Fruit fly (Drosophila melanogaster) S2 (cell line): ENCODE data around the gene Nf-YA.

Experiments
- CG8478 ChIP-seq: fragments of >200 bp; optimal IDR thresholded peaks from 2 replicates; lab custom pipeline; 2018
- CTCF ChIP-seq, 2 experiments: fragments of >200 bp; optimal IDR thresholded peaks; 2 replicates each; lab custom pipeline; 2018

The Nf-YA gene

DNA sequence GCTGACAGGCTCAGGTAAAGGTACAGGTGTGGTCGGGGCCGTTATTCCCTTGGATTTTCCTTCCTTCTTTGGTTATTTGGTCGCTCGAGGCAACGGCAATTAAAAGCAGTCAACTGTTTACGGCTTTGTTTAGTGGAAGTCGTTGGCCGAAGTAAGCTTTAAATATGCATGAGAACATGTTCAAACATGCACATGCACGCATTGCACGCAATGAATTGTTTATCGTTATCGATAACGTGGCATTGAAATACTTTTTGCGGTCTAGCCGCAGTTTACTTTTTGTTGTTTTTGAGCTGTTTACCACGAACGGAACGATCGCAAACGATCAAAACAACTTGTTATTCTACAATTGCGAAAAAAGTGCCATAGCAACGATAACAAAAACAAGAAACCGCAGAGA lies 20.4 kb downstream of the Nf-YA start:
- no peak for TF ChIP-seq CG8478
- no peak for TF ChIP-seq CTCF (optimal IDR thresholded peaks at IDR 0.05; lab: Kevin White, UChicago)

DNA sequence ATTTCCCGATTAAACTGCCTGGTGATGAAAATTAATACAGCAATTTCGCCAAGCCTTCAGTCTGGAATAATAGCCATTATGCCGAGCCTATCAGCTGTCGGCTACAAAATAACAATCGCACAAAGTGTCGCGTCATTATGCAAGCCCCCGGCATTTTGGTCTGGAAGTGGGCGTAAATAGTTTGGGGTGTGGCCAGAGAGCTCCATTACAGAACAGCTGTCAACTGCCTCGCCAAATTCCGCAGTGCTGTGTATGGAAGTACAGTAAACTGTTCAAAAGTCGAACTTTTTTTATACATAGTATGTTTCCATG lies 21.3 kb downstream of the Nf-YA start:
- TF ChIP-seq CTCF (optimal IDR thresholded peaks at IDR 0.05; lab: Kevin White, UChicago) (no peak), CG8478 (no peak)

DNA sequence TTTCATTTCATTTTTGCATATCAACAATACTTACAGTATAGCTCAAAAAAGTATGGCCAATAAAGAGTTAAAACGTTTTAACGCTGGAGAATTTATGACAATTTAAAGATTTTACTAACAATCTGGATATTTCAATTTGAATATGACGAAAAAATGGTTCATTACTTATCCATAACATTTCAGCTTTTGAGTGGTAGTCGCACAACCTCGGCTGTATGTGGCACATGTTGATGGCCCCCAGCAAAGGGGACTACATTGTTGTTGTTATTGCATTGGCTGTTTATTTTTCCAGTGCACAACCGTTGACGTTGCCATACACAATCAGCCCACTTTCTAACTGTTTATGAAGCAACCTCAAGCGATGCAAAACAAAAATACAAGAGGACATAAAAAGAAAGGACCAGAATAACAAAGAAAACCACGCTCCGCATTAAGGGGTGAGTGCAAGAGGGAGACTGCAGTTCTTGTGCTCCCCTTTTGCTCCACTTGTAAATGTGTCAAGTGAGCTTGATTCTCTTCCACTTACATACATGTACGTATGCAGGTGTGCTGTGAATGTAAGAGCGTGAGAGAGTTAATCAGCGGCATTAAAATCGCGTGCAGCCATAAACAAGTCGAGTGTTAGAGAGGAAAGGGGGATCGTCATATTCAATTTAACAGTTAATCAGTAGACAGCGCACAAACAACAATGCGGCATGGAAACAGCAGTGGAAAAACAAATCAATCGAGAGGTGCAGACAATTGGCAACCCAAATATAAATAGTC lies 21.8 kb downstream of the Nf-YA start:
- no peak for TF ChIP-seq CG8478
- no peak for TF ChIP-seq CTCF (optimal IDR thresholded peaks at IDR 0.05; lab: Kevin White, UChicago)

DNA sequence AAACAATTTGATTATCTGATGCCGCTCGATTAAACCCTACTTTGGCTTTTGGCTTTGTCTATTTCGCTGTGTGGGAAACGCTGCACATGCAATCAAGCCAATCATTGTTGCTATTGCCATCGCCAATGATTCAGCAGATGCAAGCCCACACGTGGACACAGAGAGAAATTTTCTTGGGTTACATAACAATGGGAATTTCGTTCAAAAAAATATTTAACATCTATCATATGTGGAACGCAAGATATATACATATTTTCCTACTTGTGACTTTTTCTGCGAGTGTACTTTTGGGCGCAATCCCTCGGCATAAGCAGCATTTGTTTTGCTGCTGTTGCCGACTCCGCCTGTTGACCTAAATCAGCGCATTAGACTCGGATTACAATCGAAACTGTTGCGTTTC lies 22.7 kb downstream of the Nf-YA start:
- TF ChIP-seq CTCF (optimal IDR thresholded peaks at IDR 0.05; lab: Kevin White, UChicago) (no peak), CG8478 (no peak)

DNA sequence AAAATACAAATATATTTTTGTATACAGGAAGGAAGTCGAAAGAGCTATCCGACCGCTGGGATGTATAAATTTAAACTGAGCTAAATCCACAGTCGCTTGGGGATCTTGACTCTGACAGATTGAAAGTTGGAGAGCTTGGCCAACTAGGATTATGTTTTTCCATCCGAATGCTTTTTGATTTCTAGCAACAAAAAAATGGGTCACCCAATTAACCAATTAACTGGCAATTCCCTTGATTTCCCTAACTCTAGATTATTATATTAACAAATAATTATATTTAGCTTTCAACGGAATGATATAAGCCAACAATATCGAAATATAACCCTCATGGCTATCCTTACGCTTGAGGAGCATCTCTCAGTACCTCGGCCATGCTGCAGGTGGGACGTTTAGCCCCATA lies 24.8 kb downstream of the Nf-YA start, which contains the start of gene CG3982:
Gene CG3982, minus strand, starts transcription at position 101 of the 400 bp plus-strand sequence.
- TF ChIP-seq CG8478, result no peak

DNA sequence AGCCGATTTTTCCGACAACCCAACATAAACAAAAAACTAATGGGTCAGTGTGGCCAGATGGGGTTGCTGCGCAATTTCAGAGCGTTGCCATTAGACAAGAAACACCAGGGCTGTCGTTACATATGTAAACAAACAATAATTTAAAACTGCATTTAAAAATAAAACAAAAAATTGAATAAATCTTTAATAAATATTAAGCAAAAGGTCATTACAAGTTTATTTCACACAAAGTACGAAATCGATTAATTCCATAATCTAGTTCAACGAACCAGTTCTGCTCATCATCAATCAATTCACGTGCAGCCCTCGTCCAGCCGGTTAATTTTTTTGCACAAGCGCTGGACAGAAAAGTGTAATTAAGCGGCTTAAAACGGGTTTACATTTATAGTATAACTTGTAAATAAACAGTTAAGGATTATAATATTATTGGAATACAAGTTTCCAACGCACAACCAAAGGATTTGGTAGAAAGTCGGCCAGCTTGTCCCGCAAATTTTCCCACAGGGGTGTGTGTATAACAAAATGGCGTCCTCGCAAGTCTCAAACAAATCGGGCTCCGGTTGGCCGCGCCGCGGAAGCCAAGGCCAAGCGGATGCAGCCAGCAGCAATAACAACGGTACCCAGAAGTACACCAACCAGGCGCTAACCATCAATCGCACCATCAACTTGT lies 31.2 kb downstream of the Nf-YA start, which contains the start of the genes CG4022 and Cpsf5:
Gene CG4022, minus strand, starts transcription at position 79 of the 670 bp plus-strand sequence.
Gene Cpsf5, plus strand, starts transcription at position 285 of the 670 bp plus-strand sequence.
- TF ChIP-seq CG8478 (no peak), CTCF (optimal IDR thresholded peaks at IDR 0.05; lab: Kevin White, UChicago) (no peak)

DNA sequence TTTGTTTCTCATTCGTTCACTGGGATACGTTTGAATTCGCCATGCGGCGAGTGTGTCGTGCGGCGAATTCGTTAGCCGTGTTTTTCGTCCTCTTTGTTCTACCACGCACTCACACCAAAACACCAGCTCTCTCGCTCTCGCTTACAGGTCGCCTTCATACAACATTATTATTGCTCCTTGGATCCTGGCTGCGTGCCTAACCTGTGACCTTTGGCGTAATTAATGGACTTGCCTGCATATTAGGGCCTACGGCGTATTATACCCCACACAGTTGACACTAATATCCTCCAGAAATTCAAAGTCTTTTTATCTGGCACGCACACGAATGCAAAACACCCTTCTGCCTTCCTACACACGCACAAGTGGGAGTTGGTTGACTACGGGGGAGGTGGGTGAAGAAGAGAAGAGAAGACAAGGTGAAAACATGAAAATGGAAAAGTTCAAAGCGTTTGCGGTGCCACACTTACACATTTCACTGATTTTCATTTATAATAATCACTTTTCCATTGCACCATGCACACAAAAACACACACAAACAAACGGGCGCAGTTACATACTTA lies 32.0 kb downstream of the Nf-YA start:
- TF ChIP-seq CTCF (optimal IDR thresholded peaks at IDR 0.05; lab: Kevin White, UChicago) (no peak), CG8478 (no peak)

DNA sequence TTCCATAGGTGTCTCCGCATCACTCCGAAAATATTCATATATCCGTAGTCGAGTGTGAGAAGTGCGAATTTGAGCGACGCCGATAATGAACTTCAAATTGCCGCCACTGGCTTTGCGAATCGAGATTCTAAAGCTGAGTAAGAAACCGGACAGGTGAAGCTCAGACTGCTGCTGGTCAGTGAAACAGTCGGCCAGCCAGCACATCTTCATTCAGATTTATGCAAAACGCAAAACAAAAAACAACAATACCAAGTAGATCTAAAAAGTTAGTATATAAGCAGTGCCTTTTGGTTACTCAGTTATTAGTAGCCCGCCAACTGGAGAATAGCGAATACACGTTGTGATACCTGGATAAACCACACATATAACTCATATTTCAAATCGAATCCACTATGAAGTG lies 37.6 kb downstream of the Nf-YA start, which contains the start of gene Cpr67B:
Gene Cpr67B, plus strand, starts transcription at position 301 of the 400 bp plus-strand sequence.
- TF ChIP-seq CG8478 (no peak), CTCF (optimal IDR thresholded peaks at IDR 0.05; lab: Kevin White, UChicago) (no peak)

DNA sequence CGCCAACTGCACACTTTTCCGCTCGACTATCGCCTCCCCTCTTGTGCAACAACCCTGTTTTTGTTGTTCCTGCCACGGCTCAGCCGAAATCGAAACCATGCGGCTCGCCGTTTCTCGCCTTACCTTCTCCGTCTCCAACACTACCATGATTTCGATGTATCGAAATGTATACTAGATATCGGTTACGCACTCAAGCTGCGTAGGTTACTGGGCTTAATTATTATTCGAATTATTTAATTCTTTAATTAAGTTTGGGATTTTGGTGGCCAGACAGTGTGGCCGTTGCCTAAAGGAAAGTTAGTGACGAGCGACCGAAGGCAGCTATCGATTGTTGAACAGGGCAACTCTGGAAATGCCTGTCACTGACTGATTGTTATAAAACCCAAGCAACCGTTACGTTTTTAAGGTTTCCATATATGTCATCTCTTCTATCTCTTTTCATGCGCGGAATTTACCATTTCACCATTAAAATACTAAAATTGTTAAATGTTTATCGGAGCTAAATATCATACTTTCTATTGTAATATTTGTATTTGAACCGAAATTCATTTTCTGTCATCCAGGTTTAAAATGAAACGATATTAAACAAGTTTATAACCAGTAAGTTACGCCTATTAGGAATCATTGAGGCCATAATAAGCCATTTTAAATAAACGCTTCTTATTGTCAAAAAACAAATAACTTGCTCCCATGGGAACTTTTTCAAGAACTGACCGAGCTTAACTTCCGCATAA lies 39.7 kb downstream of the Nf-YA start, which contains the start of gene eIF4E1:
Gene eIF4E1, minus strand, starts transcription at position 304 of the 734 bp plus-strand sequence.
- TF ChIP-seq CG8478, result no peak
- peak in 1 of 2 experiments; percentile 12 for TF ChIP-seq CTCF (optimal IDR thresholded peaks at IDR 0.05; lab: Kevin White, UChicago)

DNA sequence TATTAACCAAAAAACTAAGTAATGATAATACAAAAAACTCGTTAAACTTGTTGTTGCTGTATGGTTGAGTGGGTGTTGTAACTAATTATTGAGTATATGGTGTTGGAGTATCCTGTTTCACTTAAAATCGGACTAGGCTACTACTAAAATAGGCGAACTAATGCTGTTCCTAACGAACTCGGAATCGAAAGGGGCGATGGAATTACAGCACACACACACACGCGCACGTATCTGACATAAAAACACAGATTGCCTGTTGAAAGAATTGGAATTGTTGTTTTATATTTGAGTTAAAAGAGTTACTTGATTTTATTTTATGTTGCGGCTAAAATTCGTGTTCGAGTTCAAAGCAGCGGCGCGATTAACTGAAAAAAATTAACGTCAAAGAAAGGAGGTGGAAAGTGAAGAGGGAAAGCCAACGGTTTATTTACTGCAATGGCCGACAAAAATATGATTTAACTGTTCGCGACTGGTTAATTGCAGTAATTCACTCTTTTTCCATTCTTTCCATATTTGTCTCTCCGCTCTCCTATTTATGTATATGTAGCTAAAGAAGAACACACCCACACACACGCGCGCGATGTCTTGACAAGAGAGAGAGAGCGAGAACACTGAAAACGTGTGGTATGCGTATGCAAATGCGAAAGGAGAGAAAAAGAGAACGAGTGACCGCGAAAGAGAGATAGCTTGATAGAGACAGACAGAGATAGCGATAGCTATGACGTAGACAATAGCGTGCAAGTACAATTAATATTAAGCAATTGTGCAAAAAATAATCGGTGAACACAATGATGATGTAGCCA lies 40.5 kb downstream of the Nf-YA start:
- TF ChIP-seq CG8478 (no peak), CTCF (optimal IDR thresholded peaks at IDR 0.05; lab: Kevin White, UChicago) (peak in 1 of 2 experiments; percentile 36)

DNA sequence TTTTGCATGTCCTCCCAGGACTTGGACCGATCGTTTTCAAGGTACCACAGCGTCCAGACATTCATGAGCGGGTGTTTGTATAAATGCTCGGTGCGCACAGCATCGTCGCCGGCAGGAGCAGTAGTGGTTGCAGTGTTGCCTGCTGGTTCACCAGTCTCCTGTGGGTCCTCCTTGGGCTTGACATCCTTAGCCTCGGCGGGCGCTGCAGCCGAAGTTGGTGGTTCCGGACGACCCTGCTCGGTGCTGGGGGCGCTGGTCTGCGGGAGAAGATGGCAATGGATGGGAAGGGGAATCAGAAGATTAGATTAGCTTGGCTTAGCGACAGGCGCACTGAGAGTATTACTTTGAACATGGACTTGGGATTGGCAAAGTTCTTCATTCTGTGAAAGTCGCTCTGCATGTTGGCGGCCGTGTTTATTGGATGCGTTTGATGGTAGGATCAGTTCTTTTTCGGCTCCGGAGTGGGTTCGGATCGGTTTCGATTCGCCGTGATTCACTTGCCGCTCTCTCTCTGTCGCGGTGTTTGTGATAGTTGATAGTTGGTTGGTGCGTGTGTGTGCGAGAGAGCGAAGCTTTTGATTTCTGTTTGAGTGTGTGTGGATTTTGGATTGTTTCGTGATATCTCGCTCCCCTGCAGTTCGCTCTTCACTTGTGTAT lies 41.2 kb downstream of the Nf-YA start:
- TF ChIP-seq CTCF (optimal IDR thresholded peaks at IDR 0.05; lab: Kevin White, UChicago) (no peak), CG8478 (no peak)

DNA sequence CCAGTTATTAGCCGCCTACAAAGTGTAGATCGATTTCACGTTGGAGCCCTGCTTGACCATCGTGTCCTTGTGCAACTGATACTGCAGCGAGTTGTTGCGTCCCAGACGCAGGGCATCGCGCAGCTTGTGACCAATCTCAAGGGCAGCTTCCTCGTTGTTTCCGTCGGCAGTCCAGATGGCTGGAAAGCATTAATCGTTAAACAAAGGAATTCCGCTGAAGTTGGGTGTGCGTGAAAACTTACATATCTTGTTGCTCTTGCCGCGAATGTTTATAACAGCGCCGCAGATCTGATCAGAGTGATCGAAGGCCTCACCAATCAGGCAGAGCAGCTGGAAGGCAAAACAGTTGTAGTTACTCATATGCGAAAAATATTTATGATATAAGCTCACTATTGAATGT lies 42.2 kb downstream of the Nf-YA start:
- TF ChIP-seq CG8478, result no peak
- no peak for TF ChIP-seq CTCF (optimal IDR thresholded peaks at IDR 0.05; lab: Kevin White, UChicago)

DNA sequence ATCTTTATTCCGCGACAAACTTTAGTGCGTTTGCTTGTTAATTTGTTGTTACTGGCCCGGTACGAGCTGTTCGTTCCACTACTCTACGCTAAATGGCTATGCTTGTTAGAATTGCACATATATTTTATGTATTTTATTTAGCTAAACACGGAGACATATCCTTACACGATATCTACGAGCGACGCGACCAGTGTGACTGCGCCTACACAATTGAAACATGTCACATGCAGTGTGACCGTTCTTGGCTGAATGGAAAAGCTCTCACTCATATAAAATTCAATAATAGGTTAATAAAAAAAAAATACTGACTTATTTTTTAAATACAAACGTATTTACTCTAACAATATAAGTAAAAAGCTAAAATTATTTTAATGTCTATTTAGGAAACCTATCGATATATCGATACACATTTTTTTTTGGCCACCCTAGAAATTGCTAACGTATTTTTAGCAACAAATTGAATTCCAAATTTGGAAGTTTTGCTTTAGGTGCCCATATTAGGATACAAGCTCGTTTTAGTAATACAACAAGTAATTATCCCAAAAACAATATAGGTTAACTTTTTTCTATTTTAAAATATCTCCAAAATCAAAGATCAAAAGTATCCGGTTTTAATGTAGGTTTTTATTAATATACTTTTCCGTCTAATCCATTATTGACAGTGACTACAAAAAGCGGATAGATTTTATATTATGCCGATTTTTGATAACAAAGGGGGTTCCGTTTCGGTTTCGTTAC lies 42.9 kb downstream of the Nf-YA start, which contains the start of gene CG4080:
Gene CG4080, minus strand, starts transcription at position 215 of the 738 bp plus-strand sequence.
- TF ChIP-seq CG8478 (no peak), CTCF (optimal IDR thresholded peaks at IDR 0.05; lab: Kevin White, UChicago) (peak in 1 of 2 experiments; percentile 10)
